Worm (Caenorhabditis elegans): ENCODE measurements around the gene plpp-1.3.

DNA sequence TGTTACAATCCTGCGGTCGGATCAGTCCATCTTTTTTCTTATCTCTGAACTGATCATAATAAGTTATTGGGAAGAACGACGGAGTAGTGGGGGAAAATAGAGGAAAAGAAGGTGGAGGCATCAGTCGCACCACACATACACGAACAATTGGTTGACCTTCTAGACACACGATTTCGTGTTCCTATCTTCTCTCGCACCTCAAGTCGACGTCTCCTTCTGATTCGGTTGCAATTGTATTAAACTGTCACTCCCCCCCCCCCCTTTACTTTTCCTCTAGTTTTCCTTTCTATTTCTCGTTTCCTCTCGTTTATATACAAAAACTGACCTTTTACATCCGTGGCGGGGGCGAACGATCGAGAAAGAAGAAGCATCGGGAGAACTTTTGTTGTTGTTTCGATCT is 3.9 kb upstream of the plpp-1.3 start:
- no peak for TF ChIP-seq fos-1 (tag; optimal IDR thresholded peaks at IDR 0.05)
- no peak for TF ChIP-seq pag-3 (tag; optimal IDR thresholded peaks at IDR 0.05; ENCODE audit: borderline replicate concordance, insufficient read depth)
- no peak for TF ChIP-seq unc-130 (tag; optimal IDR thresholded peaks at IDR 0.05)
- TF ChIP-seq elt-2 (tag; optimal IDR thresholded peaks at IDR 0.05) = no peak
